Worm (Caenorhabditis elegans): Measurements from ENCODE around the gene egl-9.

DNA sequence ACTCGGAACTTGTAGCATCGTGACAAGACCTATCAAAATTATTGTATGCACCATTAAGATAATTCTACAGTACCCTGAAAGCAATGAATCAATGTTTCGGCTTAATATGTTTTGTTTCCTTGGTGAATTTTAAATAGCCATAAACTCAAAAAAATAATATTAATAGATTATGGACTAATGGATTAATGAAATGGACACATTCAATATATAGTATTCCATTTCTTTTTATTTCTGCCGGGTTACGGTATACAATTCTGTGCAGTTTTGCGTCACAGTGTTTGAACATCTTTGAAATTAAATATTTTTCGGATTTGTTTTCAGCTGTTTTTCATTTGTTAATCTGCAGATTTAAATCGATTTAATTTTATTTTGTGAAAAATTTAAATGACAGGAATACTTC lies 31.7 kb upstream of the egl-9 start, which contains the start of gene set-22:
- TF ChIP-seq unc-39 (tag; optimal IDR thresholded peaks at IDR 0.05) (no peak), sem-4 (tag; optimal IDR thresholded peaks at IDR 0.05) (no peak), nhr-12 (tag; optimal IDR thresholded peaks at IDR 0.05) (no peak)
